Worm (Caenorhabditis elegans) whole organism, L3 larva: ENCODE results near the gene fbxa-73.
A peak's percentile ranks its signal among the peaks of the same experiment; 100 is the strongest.

ENCODE experiments used
- R02D3.7 ChIP-seq: fragments of 150-350 bp; optimal IDR thresholded peaks from 2 replicates; lab custom pipeline; 2014; ENCODE audit warnings: missing biosample characterization, missing genetic modification characterization
- ZK546.5 ChIP-seq: sonication (generic microtip); optimal IDR thresholded peaks from 2 replicates; lab custom pipeline; 2017; ENCODE audit warnings: missing biosample characterization, missing genetic modification characterization
- ceh-16 ChIP-seq: sonication (generic microtip); optimal IDR thresholded peaks from 2 replicates; lab custom pipeline; 2017; ENCODE audit warnings: missing biosample characterization, missing genetic modification characterization
- ceh-82 ChIP-seq: fragments of 150-350 bp; optimal IDR thresholded peaks from 2 replicates; lab custom pipeline; 2014; ENCODE audit warnings: missing biosample characterization, missing genetic modification characterization
- daf-12 ChIP-seq: fragments of 150-350 bp; optimal IDR thresholded peaks from 2 replicates; lab custom pipeline; 2014; ENCODE audit warnings: missing biosample characterization, missing genetic modification reagents, missing genetic modification characterization
- egl-27 ChIP-seq: sonication (generic microtip); optimal IDR thresholded peaks from 4 replicates; lab custom pipeline; 2017; ENCODE audit warnings: missing biosample characterization, missing genetic modification reagents, missing genetic modification characterization
- egl-5 ChIP-seq: fragments of 150-350 bp; optimal IDR thresholded peaks from 2 replicates; lab custom pipeline; 2017; ENCODE audit warnings: missing biosample characterization, missing genetic modification reagents, missing genetic modification characterization, inconsistent platforms
- elt-1 ChIP-seq: fragments of 150-350 bp; optimal IDR thresholded peaks from 2 replicates; lab custom pipeline; 2014; ENCODE audit warnings: missing biosample characterization, missing genetic modification characterization
- elt-3 ChIP-seq, 3 experiments: fragments of 150-350 bp in 1 of 3; sonication (generic microtip) in 2 of 3; optimal IDR thresholded peaks; 2 replicates in 2 of 3; 4 replicates in 1 of 3; lab custom pipeline; 2014 to 2017; ENCODE audit warnings: missing biosample characterization in 3 of 3, missing genetic modification characterization in 3 of 3
- eor-1 ChIP-seq, 2 experiments: fragments of 150-350 bp; optimal IDR thresholded peaks; 2 replicates each; lab custom pipeline; 2014 to 2018; ENCODE audit warnings: missing biosample characterization in 2 of 2, missing genetic modification characterization in 2 of 2
- fkh-10 ChIP-seq: sonication (generic microtip); optimal IDR thresholded peaks from 2 replicates; lab custom pipeline; 2017; ENCODE audit warnings: missing biosample characterization, missing genetic modification reagents, missing genetic modification characterization
- fos-1 ChIP-seq: fragments of 150-350 bp; optimal IDR thresholded peaks from 2 replicates; lab custom pipeline; 2014; ENCODE audit warnings: missing biosample characterization, missing genetic modification characterization
- hmg-11 ChIP-seq: sonication (generic microtip); optimal IDR thresholded peaks from 2 replicates; lab custom pipeline; 2016; ENCODE audit warnings: missing genetic modification characterization, missing compliant biosample characterization
- jun-1 ChIP-seq: fragments of 150-350 bp; optimal IDR thresholded peaks from 2 replicates; lab custom pipeline; 2014; ENCODE audit warnings: missing biosample characterization, missing genetic modification reagents, missing genetic modification characterization
- lin-15B ChIP-seq: fragments of 150-350 bp; optimal IDR thresholded peaks from 2 replicates; lab custom pipeline; 2014; ENCODE audit warnings: missing biosample characterization, missing genetic modification characterization
- lin-39 ChIP-seq: fragments of 150-350 bp; optimal IDR thresholded peaks from 2 replicates; lab custom pipeline; 2018; ENCODE audit warnings: missing biosample characterization, missing genetic modification reagents, missing genetic modification characterization
- lsy-12 ChIP-seq: sonication (generic microtip); optimal IDR thresholded peaks from 2 replicates; lab custom pipeline; 2016; ENCODE audit warnings: mild to moderate bottlenecking, missing genetic modification characterization, missing compliant biosample characterization
- mdl-1 ChIP-seq: fragments of 150-350 bp; optimal IDR thresholded peaks from 2 replicates; lab custom pipeline; 2014; ENCODE audit warnings: missing biosample characterization, missing genetic modification characterization
- mml-1 ChIP-seq: fragments of 150-350 bp; sonication (generic microtip); optimal IDR thresholded peaks from 3 replicates; lab custom pipeline; 2014; ENCODE audit warnings: missing biosample characterization, missing genetic modification characterization
- nfya-1 ChIP-seq: sonication (generic microtip); optimal IDR thresholded peaks from 2 replicates; lab custom pipeline; 2017; ENCODE audit warnings: missing genetic modification characterization, mild to moderate bottlenecking, missing compliant biosample characterization, antibody characterized with exemption, moderate library complexity; ENCODE audit not compliant: insufficient read depth
- nhr-11 ChIP-seq: fragments of 150-350 bp; optimal IDR thresholded peaks from 2 replicates; lab custom pipeline; 2014; ENCODE audit warnings: missing biosample characterization, missing genetic modification characterization
- nhr-23 ChIP-seq: fragments of 150-350 bp; optimal IDR thresholded peaks from 2 replicates; lab custom pipeline; 2014; ENCODE audit warnings: missing biosample characterization, missing genetic modification reagents, missing genetic modification characterization
- nhr-237 ChIP-seq: fragments of 150-350 bp; optimal IDR thresholded peaks from 2 replicates; lab custom pipeline; 2014; ENCODE audit warnings: missing biosample characterization, missing genetic modification characterization
- nhr-25 ChIP-seq: sonication (generic microtip); optimal IDR thresholded peaks from 2 replicates; lab custom pipeline; 2017; ENCODE audit warnings: missing biosample characterization, missing genetic modification characterization
- nhr-67 ChIP-seq: fragments of 150-350 bp; optimal IDR thresholded peaks from 2 replicates; lab custom pipeline; 2014; ENCODE audit warnings: missing biosample characterization, missing genetic modification characterization
- nhr-76 ChIP-seq: fragments of 150-350 bp; sonication (generic microtip); optimal IDR thresholded peaks from 5 replicates; lab custom pipeline; 2014; ENCODE audit warnings: missing biosample characterization, missing genetic modification characterization
- pha-4 ChIP-seq: fragments of 150-350 bp; optimal IDR thresholded peaks from 2 replicates; lab custom pipeline; 2014; ENCODE audit warnings: missing biosample characterization, missing genetic modification reagents, missing genetic modification characterization
- pqm-1 ChIP-seq: fragments of 150-350 bp; optimal IDR thresholded peaks from 2 replicates; lab custom pipeline; 2017; ENCODE audit warnings: missing biosample characterization, missing genetic modification characterization, inconsistent platforms
- sea-2 ChIP-seq: fragments of 150-350 bp; sonication (generic microtip); optimal IDR thresholded peaks from 4 replicates; lab custom pipeline; 2014; ENCODE audit warnings: missing biosample characterization, missing genetic modification reagents, missing genetic modification characterization
- snpc-4 ChIP-seq: fragments of 150-350 bp; optimal IDR thresholded peaks from 2 replicates; lab custom pipeline; 2014; ENCODE audit warnings: missing biosample characterization, missing genetic modification characterization
- tbx-2 ChIP-seq: sonication (generic microtip); optimal IDR thresholded peaks from 2 replicates; lab custom pipeline; 2016; ENCODE audit warnings: mild to moderate bottlenecking, missing genetic modification characterization, missing compliant biosample characterization
- unc-62 ChIP-seq: fragments of 150-350 bp; sonication (generic microtip); optimal IDR thresholded peaks from 4 replicates; lab custom pipeline; 2014; ENCODE audit warnings: missing biosample characterization, missing genetic modification reagents, missing genetic modification characterization
- zag-1 ChIP-seq: fragments of 150-350 bp; optimal IDR thresholded peaks from 2 replicates; lab custom pipeline; 2014; ENCODE audit warnings: missing biosample characterization, missing genetic modification characterization
- ztf-11 ChIP-seq: fragments of 150-350 bp; optimal IDR thresholded peaks from 2 replicates; lab custom pipeline; 2014; ENCODE audit warnings: missing biosample characterization, missing genetic modification characterization
- ztf-4 ChIP-seq: fragments of 150-350 bp; optimal IDR thresholded peaks from 2 replicates; lab custom pipeline; 2014; ENCODE audit warnings: missing biosample characterization, missing genetic modification characterization

fbxa-73 gene

DNA sequence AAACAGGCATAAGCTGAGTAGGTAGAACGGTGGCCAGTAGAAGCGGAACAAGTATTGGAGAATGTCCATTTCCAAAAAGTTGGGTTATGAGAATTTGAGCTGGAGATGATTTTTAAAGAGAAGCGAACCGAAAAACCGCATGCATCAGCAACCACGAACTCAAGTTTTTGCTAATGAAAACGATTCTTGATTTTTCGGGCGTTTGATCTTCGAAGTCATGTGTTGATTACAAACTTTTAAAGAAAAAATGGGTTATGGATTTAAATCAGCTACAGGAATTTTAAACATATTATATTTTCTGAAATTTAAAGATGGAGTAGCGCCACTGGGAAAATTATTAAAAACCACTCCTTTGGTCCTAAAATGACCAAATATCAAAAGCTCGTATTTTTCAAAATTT lies 29.3 kb upstream of the fbxa-73 start, which contains the start of gene srd-65:
Gene srd-65 (minus strand): TSS at position 101 of the 400 bp plus-strand sequence.
- TF ChIP-seq lsy-12 (tag; lab: Kevin White, UChicago) (no peak), mml-1 (tag; lab: Kevin White, UChicago) (no peak), nhr-67 (no peak), mdl-1 (no peak), nhr-76 (tag; lab: Kevin White, UChicago) (no peak), ZK546.5 (tag; lab: Kevin White, UChicago) (no peak), nhr-237 (tag; lab: Kevin White, UChicago) (no peak), pqm-1 (tag; lab: Kevin White, UChicago) (no peak), snpc-4 (tag; lab: Kevin White, UChicago) (no peak), ceh-16 (tag; lab: Kevin White, UChicago) (no peak), egl-5 (tag; lab: Kevin White, UChicago) (no peak)

DNA sequence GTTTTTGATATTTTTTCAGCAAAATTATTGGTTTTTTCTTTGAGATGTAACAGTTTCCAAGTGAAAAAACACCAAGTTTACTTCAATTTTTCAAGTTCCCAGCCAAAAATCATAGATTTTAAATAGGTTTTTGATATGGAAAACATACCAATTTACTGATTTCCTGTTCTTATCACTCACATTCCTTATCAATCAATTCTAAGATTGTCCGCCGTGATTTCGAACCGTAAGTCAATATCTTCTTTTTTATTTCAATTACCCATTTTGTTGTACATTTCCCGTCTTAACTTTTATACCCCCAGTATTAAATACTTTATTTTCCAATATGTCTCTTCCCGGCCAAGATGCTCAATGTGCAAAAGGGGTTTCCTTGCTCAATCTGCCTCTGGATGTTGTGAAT lies 28.8 kb upstream of the fbxa-73 start, which contains the start of gene fbxa-38:
Gene fbxa-38 (plus strand): TSS at position 195 of the 400 bp plus-strand sequence.
- TF ChIP-seq snpc-4 (tag; lab: Kevin White, UChicago) (no peak), fkh-10 (no peak), eor-1 (tag; optimal IDR thresholded peaks at IDR 0.05; lab: Kevin White, UChicago) (no peak), nhr-11 (tag; lab: Kevin White, UChicago) (no peak), R02D3.7 (no peak)

DNA sequence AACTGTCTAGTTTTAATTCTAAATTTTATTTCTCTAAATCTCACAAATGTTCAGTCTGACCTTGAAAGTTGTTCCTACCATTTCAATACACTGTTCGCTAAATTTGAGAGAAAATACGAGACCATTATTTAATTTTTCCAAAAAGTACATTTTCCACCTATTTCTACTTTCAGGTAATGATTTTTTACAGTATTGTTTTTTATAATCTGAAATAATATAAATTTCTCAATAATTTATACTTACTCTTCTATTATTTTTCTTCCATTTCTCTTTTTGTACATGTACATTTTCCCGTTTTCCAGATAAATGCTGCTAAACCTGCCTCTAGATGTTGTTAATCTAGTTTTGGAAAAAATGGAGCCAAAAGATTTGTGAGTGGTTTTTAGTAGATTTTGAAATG lies 25.8 kb upstream of the fbxa-73 start, which contains the start of gene fbxa-62:
Gene fbxa-62 (plus strand): TSS at position 301 of the 400 bp plus-strand sequence.
- TF ChIP-seq lin-15B (tag; lab: Kevin White, UChicago): no peak
- TF ChIP-seq pqm-1 (tag; lab: Kevin White, UChicago): no peak
- no peak for TF ChIP-seq elt-1 (tag; lab: Kevin White, UChicago)
- TF ChIP-seq unc-62 (GFP tag; lab: Kevin White, UChicago): no peak
- no peak for TF ChIP-seq hmg-11 (tag; lab: Kevin White, UChicago)
- TF ChIP-seq zag-1 (tag; lab: Kevin White, UChicago): no peak
- no peak for TF ChIP-seq snpc-4 (tag; lab: Kevin White, UChicago)
- no peak for TF ChIP-seq ztf-4
- TF ChIP-seq nhr-23 (tag; lab: Kevin White, UChicago): no peak
- no peak for TF ChIP-seq elt-3 (tag; optimal IDR thresholded peaks at IDR 0.05; lab: Kevin White, UChicago)
- no peak for TF ChIP-seq ceh-16 (tag; lab: Kevin White, UChicago)

DNA sequence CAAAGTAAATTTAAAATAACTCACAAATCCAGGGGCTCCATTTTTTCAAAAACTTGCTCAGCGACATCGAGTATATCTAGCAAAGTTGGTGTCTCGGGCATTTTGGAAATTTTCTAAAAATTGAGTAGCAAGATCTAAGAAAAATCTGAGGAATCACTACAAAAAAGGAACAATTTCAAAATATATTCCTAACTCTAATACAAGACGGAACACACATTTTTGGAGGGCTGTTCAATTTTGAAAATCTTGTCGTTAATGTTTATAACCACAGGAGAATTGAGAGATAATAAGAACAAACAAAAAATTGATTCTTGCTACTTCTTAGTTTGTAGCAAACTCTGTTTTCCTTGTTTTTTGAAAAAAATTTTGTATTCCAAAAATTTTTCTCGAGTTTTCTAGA lies 20.9 kb upstream of the fbxa-73 start, which contains the start of gene fbxa-47:
Gene fbxa-47 (minus strand): TSS at position 101 of the 400 bp plus-strand sequence.
- TF ChIP-seq nhr-237 (tag; lab: Kevin White, UChicago): no peak
- TF ChIP-seq zag-1 (tag; lab: Kevin White, UChicago): no peak
- TF ChIP-seq egl-27 (tag; lab: Kevin White, UChicago): no peak
- no peak for TF ChIP-seq fkh-10

DNA sequence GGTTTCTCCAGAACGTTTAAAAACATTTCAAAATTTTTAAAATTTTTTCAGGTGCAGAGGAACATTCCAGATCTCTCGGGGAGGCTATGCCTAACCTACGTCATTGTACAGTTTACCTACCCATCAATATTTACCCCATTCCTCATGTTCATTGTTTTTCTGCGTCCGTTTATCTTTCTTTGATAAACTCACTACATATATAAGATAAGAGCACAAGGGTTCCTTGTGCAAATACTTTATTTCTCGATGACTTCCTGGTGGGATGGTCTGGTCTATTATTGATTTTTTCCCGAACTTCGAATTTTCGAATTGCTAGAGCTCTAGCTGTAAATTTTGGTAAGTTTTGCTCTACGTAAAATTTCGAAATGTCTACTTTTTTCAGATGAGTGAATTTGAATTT lies 19.9 kb upstream of the fbxa-73 start:
- no peak for TF ChIP-seq nhr-237 (tag; lab: Kevin White, UChicago)
- TF ChIP-seq lin-15B (tag; lab: Kevin White, UChicago): no peak
- TF ChIP-seq ztf-11 (tag; lab: Kevin White, UChicago): no peak
- no peak for TF ChIP-seq zag-1 (tag; lab: Kevin White, UChicago)
- peak; percentile 61 for TF ChIP-seq pha-4 (tag; lab: Kevin White, UChicago)
- TF ChIP-seq nhr-25: no peak
- TF ChIP-seq ceh-82 (tag; lab: Kevin White, UChicago): no peak
- no peak for TF ChIP-seq daf-12

DNA sequence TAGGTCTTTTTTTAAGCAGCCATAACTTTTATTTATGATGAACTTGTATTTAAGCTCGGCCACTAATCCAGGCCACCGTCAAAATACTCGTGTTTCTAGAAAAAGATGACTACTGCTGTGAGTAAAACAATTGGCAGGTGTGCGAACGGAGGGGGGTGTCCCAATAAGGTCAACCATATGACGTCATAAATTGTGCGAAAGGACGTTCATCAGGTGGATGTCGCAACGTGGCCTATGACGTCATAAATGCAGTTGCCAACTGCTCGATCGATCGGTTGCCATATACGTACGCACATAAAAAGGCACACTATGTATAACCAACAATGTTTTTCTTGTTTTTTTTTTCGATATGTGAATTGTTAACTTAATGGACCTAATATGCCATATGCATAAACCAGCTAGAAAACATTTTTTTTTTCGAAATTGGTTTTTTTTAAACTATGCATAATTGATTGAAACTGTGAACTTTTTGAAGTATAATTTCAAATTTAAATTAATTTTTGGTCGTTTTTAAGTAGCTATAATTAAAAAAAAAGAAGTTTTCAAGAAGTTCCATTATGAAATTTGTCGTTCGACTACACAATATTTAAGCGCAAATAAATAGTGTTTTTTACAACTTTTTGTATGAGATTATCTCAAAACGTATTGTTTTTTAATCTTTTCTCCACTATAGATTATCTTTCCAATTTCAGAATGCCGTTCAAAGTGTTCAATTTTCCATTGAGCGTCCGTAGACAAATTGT lies 18.9 kb upstream of the fbxa-73 start, which contains the start of gene C39B5.2:
Gene C39B5.2 (plus strand): TSS at position 693 of the 743 bp plus-strand sequence.
- TF ChIP-seq snpc-4 (tag; lab: Kevin White, UChicago) (no peak), nhr-23 (tag; lab: Kevin White, UChicago) (no peak), eor-1 (tag; optimal IDR thresholded peaks at IDR 0.05; lab: Kevin White, UChicago) (no peak), jun-1 (tag; lab: Kevin White, UChicago) (no peak), hmg-11 (tag; lab: Kevin White, UChicago) (no peak), unc-62 (GFP tag; lab: Kevin White, UChicago) (no peak), pqm-1 (tag; lab: Kevin White, UChicago) (no peak), lin-39 (tag; lab: Kevin White, UChicago) (no peak), sea-2 (no peak), tbx-2 (tag; lab: Kevin White, UChicago) (no peak), mml-1 (tag; lab: Kevin White, UChicago) (no peak), ceh-16 (tag; lab: Kevin White, UChicago) (no peak), nfya-1 (tag; lab: Kevin White, UChicago) (no peak), daf-12 (no peak), fos-1 (tag; lab: Kevin White, UChicago) (no peak)
